Worm (Caenorhabditis elegans) whole organism, late embryonic: ENCODE data around the gene spp-31.

Source experiments
- hlh-8 ChIP-seq: sonication (generic microtip); optimal IDR thresholded peaks from 2 replicates; lab custom pipeline; 2016; ENCODE audit warnings: missing genotype, missing genetic modification characterization, missing compliant biosample characterization
- npax-4 ChIP-seq: sonication (generic microtip); optimal IDR thresholded peaks from 2 replicates; lab custom pipeline; 2016; ENCODE audit warnings: missing genetic modification characterization, missing compliant biosample characterization

- TF ChIP-seq npax-4 (tag; lab: Kevin White, UChicago), result no peak
- no peak for TF ChIP-seq hlh-8 (tag; lab: Kevin White, UChicago)
These were observed 16.8 kb upstream of the spp-31 start for ce11 chrIV:1389599-1389998.
